Worm (Caenorhabditis elegans) whole organism, L4/young adult: ENCODE measurements around the gene T21D12.14.

Experiments
- W03F9.2 ChIP-seq: fragments of 150-350 bp; optimal IDR thresholded peaks from 2 replicates; lab custom pipeline; 2014; ENCODE audit warnings: missing biosample characterization, missing genetic modification characterization
- dao-5 ChIP-seq: sonication (generic microtip); optimal IDR thresholded peaks from 2 replicates; lab custom pipeline; 2016; ENCODE audit warnings: missing genotype, missing genetic modification characterization, moderate library complexity, missing compliant biosample characterization
- him-1 ChIP-seq: sonication (generic microtip); optimal IDR thresholded peaks from 2 replicates; lab custom pipeline; 2016; ENCODE audit warnings: missing genotype, missing genetic modification reagents, missing genetic modification characterization, missing compliant biosample characterization

DNA sequence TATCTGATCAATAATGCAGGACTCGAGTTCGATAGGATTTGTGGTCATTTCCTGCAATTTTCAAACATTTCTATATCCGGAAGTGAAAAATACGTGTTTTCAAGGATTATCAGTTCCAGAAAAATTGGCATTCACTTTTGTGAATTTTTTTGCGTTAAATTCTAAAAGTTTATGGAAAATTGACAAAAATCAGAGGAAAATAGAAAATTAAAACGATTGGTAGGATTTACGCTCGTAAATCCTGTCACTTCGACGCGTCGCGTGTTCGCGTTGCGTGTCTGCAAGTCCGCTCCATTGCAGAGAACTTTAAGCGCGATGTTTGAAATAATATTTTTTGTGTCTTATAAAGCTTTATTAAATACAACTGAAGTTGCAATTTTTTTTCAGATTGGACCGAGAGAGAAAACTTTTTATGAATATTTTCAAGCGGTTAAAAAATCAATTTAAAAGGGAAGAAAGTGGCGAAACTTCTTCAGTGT, 32.5 kb downstream of the T21D12.14 start, which contains the start of gene rcat-1:
- TF ChIP-seq W03F9.2 (tag; lab: Kevin White, UChicago) (peak; percentile 56), dao-5 (tag; lab: Kevin White, UChicago) (no peak), him-1 (tag; lab: Kevin White, UChicago) (no peak)
